ENCODE assay signal across 1 fruit fly cellular context in genomic region chr3L:3319992-3320732, dm6.
TF ChIP-seq lines count a peak whose summit lies in the region.

No protein-coding gene starts in this region.

TF ChIP-seq in whole organism, embryonic, 481 proteins besides CTCF, POLR2A, EP300 and RAD21 (continued from another document and continues in another):
- TF ChIP-seq CG13287 (GFP tag; IDR thresholded peaks at IDR 0.05; lab: Robert Waterston, UW; ENCODE audit: partially characterized antibody) = no peak
- TF ChIP-seq dysf (GFP tag; IDR thresholded peaks at IDR 0.05; lab: Robert Waterston, UW) = peak; percentile 48; the same call in 2 of the 3 replicates
- TF ChIP-seq fd64A (GFP tag; optimal IDR thresholded peaks at IDR 0.05; lab: Kevin White, UChicago) = no peak
- TF ChIP-seq CG6272 (GFP tag; IDR thresholded peaks at IDR 0.05; lab: Robert Waterston, UW) = no peak
- TF ChIP-seq B-H1 (GFP tag; IDR thresholded peaks at IDR 0.05; lab: Robert Waterston, UW) = no peak
- TF ChIP-seq Deaf1 (tag; optimal IDR thresholded peaks at IDR 0.05; lab: Kevin White, UChicago) = no peak
- no peak for TF ChIP-seq Ravus (GFP tag; IDR thresholded peaks at IDR 0.05; lab: Robert Waterston, UW)
- peak; percentile 39 for TF ChIP-seq ind (GFP tag; optimal IDR thresholded peaks at IDR 0.05; lab: Kevin White, UChicago)
- TF ChIP-seq cas (GFP tag; IDR thresholded peaks at IDR 0.05; lab: Robert Waterston, UW) = no peak
- no peak for TF ChIP-seq CG17612 (GFP tag; IDR thresholded peaks at IDR 0.05; lab: Robert Waterston, UW)
- no peak for TF ChIP-seq CG7372 (GFP tag; IDR thresholded peaks at IDR 0.05; lab: Robert Waterston, UW)
- TF ChIP-seq CG3281 (GFP tag; optimal IDR thresholded peaks at IDR 0.05; lab: Kevin White, UChicago) = peak; percentile 28
- TF ChIP-seq CG3838 (GFP tag; optimal IDR thresholded peaks at IDR 0.05; lab: Kevin White, UChicago) = no peak
- no peak for TF ChIP-seq CG31388 (GFP tag; optimal IDR thresholded peaks at IDR 0.05; lab: Kevin White, UChicago)
- no peak for TF ChIP-seq eyg (GFP tag; optimal IDR thresholded peaks at IDR 0.05; lab: Kevin White, UChicago)
- TF ChIP-seq CG11398 (GFP tag; optimal IDR thresholded peaks at IDR 0.05; lab: Kevin White, UChicago) = no peak
- no peak for TF ChIP-seq sna (GFP tag; IDR thresholded peaks at IDR 0.05; lab: Robert Waterston, UW; ENCODE audit: partially characterized antibody)
- peak; percentile 43; the same call in 1 of the 2 replicates for TF ChIP-seq Atf6 (GFP tag; IDR thresholded peaks at IDR 0.05; lab: Robert Waterston, UW)
- TF ChIP-seq CG43689 (GFP tag; IDR thresholded peaks at IDR 0.05; lab: Robert Waterston, UW) = no peak
- no peak for TF ChIP-seq ems (GFP tag; optimal IDR thresholded peaks at IDR 0.05; lab: Kevin White, UChicago)
- TF ChIP-seq vfl (GFP tag; optimal IDR thresholded peaks at IDR 0.05; lab: Kevin White, UChicago) = no peak
- no peak for TF ChIP-seq prd (optimal IDR thresholded peaks at IDR 0.05; lab: Kevin White, UChicago)
- TF ChIP-seq prd (GFP tag; IDR thresholded peaks at IDR 0.05; lab: Robert Waterston, UW) = peak; percentile 34; the same call in 1 of the 3 replicates
- TF ChIP-seq Dfd (GFP tag; optimal IDR thresholded peaks at IDR 0.05; lab: Kevin White, UChicago) = no peak
- TF ChIP-seq CG4820 (GFP tag; optimal IDR thresholded peaks at IDR 0.05; lab: Kevin White, UChicago) = peak; percentile 2
- TF ChIP-seq NC2α (GFP tag; optimal IDR thresholded peaks at IDR 0.05; lab: Kevin White, UChicago) = no peak
- no peak for TF ChIP-seq Spps (tag; optimal IDR thresholded peaks at IDR 0.05; lab: Kevin White, UChicago)
- TF ChIP-seq lmd (GFP tag; IDR thresholded peaks at IDR 0.05; lab: Robert Waterston, UW) = peak; percentile 19; the same call in 1 of the 2 replicates
- peak; percentile 52 for TF ChIP-seq CG15269 (tag; optimal IDR thresholded peaks at IDR 0.05; lab: Kevin White, UChicago)
- no peak for TF ChIP-seq CG2129 (GFP tag; IDR thresholded peaks at IDR 0.05; lab: Robert Waterston, UW; ENCODE audit: partially characterized antibody)
- TF ChIP-seq CG14667 (GFP tag; IDR thresholded peaks at IDR 0.05; lab: Robert Waterston, UW) = no peak
- TF ChIP-seq CG14965 (GFP tag; optimal IDR thresholded peaks at IDR 0.05; lab: Kevin White, UChicago; ENCODE audit: borderline replicate concordance) = no peak
- no peak for TF ChIP-seq CG12391 (tag; optimal IDR thresholded peaks at IDR 0.05; lab: Kevin White, UChicago)
- TF ChIP-seq CG7556 (GFP tag; optimal IDR thresholded peaks at IDR 0.05; lab: Kevin White, UChicago) = no peak
- TF ChIP-seq CG8388 (GFP tag; optimal IDR thresholded peaks at IDR 0.05; lab: Kevin White, UChicago) = peak; percentile 69
- TF ChIP-seq ttk (GFP tag; IDR thresholded peaks at IDR 0.05; lab: Robert Waterston, UW) = no peak
- TF ChIP-seq CG13123 (GFP tag; optimal IDR thresholded peaks at IDR 0.05; lab: Kevin White, UChicago) = no peak
- peak; percentile 76 for TF ChIP-seq Med (GFP tag; lab: Kevin White, UChicago)
- TF ChIP-seq HmgD (GFP tag; optimal IDR thresholded peaks at IDR 0.05; lab: Kevin White, UChicago) = no peak
- TF ChIP-seq CG32532 (GFP tag; IDR thresholded peaks at IDR 0.05; lab: Robert Waterston, UW) = peak; percentile 66
- TF ChIP-seq wor (GFP tag; IDR thresholded peaks at IDR 0.05; lab: Robert Waterston, UW) = no peak
- no peak for TF ChIP-seq pita (GFP tag; optimal IDR thresholded peaks at IDR 0.05; lab: Kevin White, UChicago)
- TF ChIP-seq Usf (GFP tag; optimal IDR thresholded peaks at IDR 0.05; lab: Kevin White, UChicago) = no peak
- no peak for TF ChIP-seq HmgZ (tag; optimal IDR thresholded peaks at IDR 0.05; lab: Kevin White, UChicago)
- TF ChIP-seq stc (GFP tag; IDR thresholded peaks at IDR 0.05; lab: Robert Waterston, UW) = peak; percentile 13; the same call in 1 of the 2 replicates
- peak; percentile 12; the same call in 1 of the 2 replicates for TF ChIP-seq MBD-R2 (GFP tag; IDR thresholded peaks at IDR 0.05; lab: Robert Waterston, UW)
- TF ChIP-seq mirr (GFP tag; optimal IDR thresholded peaks at IDR 0.05; lab: Kevin White, UChicago) = no peak
- TF ChIP-seq CG13296 (GFP tag; optimal IDR thresholded peaks at IDR 0.05; lab: Kevin White, UChicago) = peak; percentile 51
- no peak for TF ChIP-seq inv (GFP tag; IDR thresholded peaks at IDR 0.05; lab: Robert Waterston, UW; ENCODE audit: partially characterized antibody)
- no peak for TF ChIP-seq Mrtf (GFP tag; IDR thresholded peaks at IDR 0.05; lab: Robert Waterston, UW)
- no peak for TF ChIP-seq CG12155 (GFP tag; optimal IDR thresholded peaks at IDR 0.05; lab: Kevin White, UChicago)
- no peak for TF ChIP-seq CG14050 (GFP tag; IDR thresholded peaks at IDR 0.05; lab: Robert Waterston, UW)
- TF ChIP-seq ken (GFP tag; IDR thresholded peaks at IDR 0.05; lab: Robert Waterston, UW) = no peak
- peak; percentile 10 for TF ChIP-seq az2 (GFP tag; optimal IDR thresholded peaks at IDR 0.05; lab: Kevin White, UChicago)
- no peak for TF ChIP-seq zen (tag; optimal IDR thresholded peaks at IDR 0.05; lab: Kevin White, UChicago)
- TF ChIP-seq seq (GFP tag; IDR thresholded peaks at IDR 0.05; lab: Robert Waterston, UW) = no peak
- no peak for TF ChIP-seq CG17361 (GFP tag; IDR thresholded peaks at IDR 0.05; lab: Robert Waterston, UW)
- TF ChIP-seq CG32767 (GFP tag; IDR thresholded peaks at IDR 0.05; lab: Robert Waterston, UW) = no peak
- no peak for TF ChIP-seq Dbx (GFP tag; IDR thresholded peaks at IDR 0.05; lab: Robert Waterston, UW)
- no peak for TF ChIP-seq Dek (tag; optimal IDR thresholded peaks at IDR 0.05; lab: Kevin White, UChicago)
- peak; percentile 3 for TF ChIP-seq NfI (GFP tag; optimal IDR thresholded peaks at IDR 0.05; lab: Kevin White, UChicago)
- no peak for TF ChIP-seq CG9215 (GFP tag; IDR thresholded peaks at IDR 0.05; lab: Robert Waterston, UW)
- peak; percentile 42 for TF ChIP-seq CG12071 (GFP tag; optimal IDR thresholded peaks at IDR 0.05; lab: Kevin White, UChicago)
- no peak for TF ChIP-seq CG10147 (GFP tag; optimal IDR thresholded peaks at IDR 0.05; lab: Kevin White, UChicago)
- no peak for TF ChIP-seq Scr (GFP tag; IDR thresholded peaks at IDR 0.05; lab: Robert Waterston, UW; ENCODE audit: partially characterized antibody)
- no peak for TF ChIP-seq da (GFP tag; optimal IDR thresholded peaks at IDR 0.05; lab: Kevin White, UChicago)
- no peak for TF ChIP-seq CG12659 (GFP tag; optimal IDR thresholded peaks at IDR 0.05; lab: Kevin White, UChicago)
- TF ChIP-seq NC2β (GFP tag; optimal IDR thresholded peaks at IDR 0.05; lab: Kevin White, UChicago) = no peak
- TF ChIP-seq Hr3 (GFP tag; optimal IDR thresholded peaks at IDR 0.05; lab: Kevin White, UChicago) = no peak
- TF ChIP-seq Chrac-16 (GFP tag; optimal IDR thresholded peaks at IDR 0.05; lab: Kevin White, UChicago) = no peak
- peak; percentile 15; the same call in 1 of the 2 replicates for TF ChIP-seq onecut (GFP tag; IDR thresholded peaks at IDR 0.05; lab: Robert Waterston, UW)
- peak; percentile 36 for TF ChIP-seq CG2678 (tag; optimal IDR thresholded peaks at IDR 0.05; lab: Kevin White, UChicago)
- no peak for TF ChIP-seq cato (GFP tag; optimal IDR thresholded peaks at IDR 0.05; lab: Kevin White, UChicago; ENCODE audit: borderline replicate concordance)
- TF ChIP-seq CG11456 (GFP tag; IDR thresholded peaks at IDR 0.05; lab: Robert Waterston, UW) = no peak; the same call in 2 of the 3 replicates
- no peak for TF ChIP-seq CG9609 (GFP tag; optimal IDR thresholded peaks at IDR 0.05; lab: Kevin White, UChicago)
- no peak for TF ChIP-seq CG18011 (GFP tag; optimal IDR thresholded peaks at IDR 0.05; lab: Kevin White, UChicago)
- no peak for TF ChIP-seq cg (GFP tag; optimal IDR thresholded peaks at IDR 0.05; lab: Kevin White, UChicago)
- no peak for TF ChIP-seq CG18619 (GFP tag; optimal IDR thresholded peaks at IDR 0.05; lab: Kevin White, UChicago)
- TF ChIP-seq Eip74EF (GFP tag; optimal IDR thresholded peaks at IDR 0.05; lab: Kevin White, UChicago) = peak in 1 of 2 experiments; percentile 58
- TF ChIP-seq CG12744 (GFP tag; optimal IDR thresholded peaks at IDR 0.05; lab: Kevin White, UChicago) = no peak
- no peak for TF ChIP-seq CG1603 (tag; optimal IDR thresholded peaks at IDR 0.05; lab: Kevin White, UChicago)
- no peak for TF ChIP-seq hb (GFP tag; IDR thresholded peaks at IDR 0.05; lab: Robert Waterston, UW; ENCODE audit: partially characterized antibody)
- TF ChIP-seq zf30C (GFP tag; optimal IDR thresholded peaks at IDR 0.05; lab: Kevin White, UChicago) = no peak
- no peak for TF ChIP-seq H15 (GFP tag; IDR thresholded peaks at IDR 0.05; lab: Robert Waterston, UW)
- no peak for TF ChIP-seq phol (tag; optimal IDR thresholded peaks at IDR 0.05; lab: Kevin White, UChicago)
- no peak for TF ChIP-seq Dref (GFP tag; IDR thresholded peaks at IDR 0.05; lab: Robert Waterston, UW)
- TF ChIP-seq CG1792 (GFP tag; optimal IDR thresholded peaks at IDR 0.05; lab: Kevin White, UChicago) = no peak
- TF ChIP-seq CG17186 (GFP tag; optimal IDR thresholded peaks at IDR 0.05; lab: Kevin White, UChicago) = no peak
- no peak for TF ChIP-seq CG13894 (tag; optimal IDR thresholded peaks at IDR 0.05; lab: Kevin White, UChicago)
- no peak for TF ChIP-seq abd-A (tag; optimal IDR thresholded peaks at IDR 0.05; lab: Kevin White, UChicago)
- no peak for TF ChIP-seq YL-1 (GFP tag; optimal IDR thresholded peaks at IDR 0.05; lab: Kevin White, UChicago)
- TF ChIP-seq corto (GFP tag; optimal IDR thresholded peaks at IDR 0.05; lab: Kevin White, UChicago) = no peak
- TF ChIP-seq aop (GFP tag; IDR thresholded peaks at IDR 0.05; lab: Robert Waterston, UW) = no peak
- no peak for TF ChIP-seq ranshi (GFP tag; IDR thresholded peaks at IDR 0.05; lab: Robert Waterston, UW)
- no peak for TF ChIP-seq CG34224 (GFP tag; IDR thresholded peaks at IDR 0.05; lab: Robert Waterston, UW; ENCODE audit: partially characterized antibody)
- no peak for TF ChIP-seq bbx (GFP tag; IDR thresholded peaks at IDR 0.05; lab: Robert Waterston, UW; ENCODE audit: partially characterized antibody)
- no peak for TF ChIP-seq CG17802 (tag; optimal IDR thresholded peaks at IDR 0.05; lab: Kevin White, UChicago)
- no peak for TF ChIP-seq CG15011 (GFP tag; optimal IDR thresholded peaks at IDR 0.05; lab: Kevin White, UChicago)
- no peak for TF ChIP-seq nau (GFP tag; optimal IDR thresholded peaks at IDR 0.05; lab: Kevin White, UChicago)
- TF ChIP-seq dmrt99B (tag; optimal IDR thresholded peaks at IDR 0.05; lab: Kevin White, UChicago) = no peak
- no peak for TF ChIP-seq gsb (GFP tag; IDR thresholded peaks at IDR 0.05; lab: Robert Waterston, UW)
- TF ChIP-seq pan (optimal IDR thresholded peaks at IDR 0.05; lab: Kevin White, UChicago) = no peak
- peak in 1 of 2 experiments; percentile 47 for TF ChIP-seq pan (GFP tag; optimal IDR thresholded peaks at IDR 0.05 in 1 of 2, IDR thresholded peaks at IDR 0.05 in 1 of 2)
- no peak for TF ChIP-seq CG10321 (GFP tag; IDR thresholded peaks at IDR 0.05; lab: Robert Waterston, UW)
- no peak for TF ChIP-seq CG9876 (GFP tag; optimal IDR thresholded peaks at IDR 0.05; lab: Kevin White, UChicago)
- TF ChIP-seq ATbp (GFP tag; optimal IDR thresholded peaks at IDR 0.05; lab: Kevin White, UChicago) = no peak
- TF ChIP-seq E2f2 (GFP tag; IDR thresholded peaks at IDR 0.05; lab: Robert Waterston, UW) = peak; percentile 7; the same call in 1 of the 2 replicates
- peak; percentile 56 for TF ChIP-seq CG2120 (GFP tag; optimal IDR thresholded peaks at IDR 0.05; lab: Kevin White, UChicago)
- TF ChIP-seq Nf-YB (GFP tag; optimal IDR thresholded peaks at IDR 0.05; lab: Kevin White, UChicago) = no peak
- TF ChIP-seq CG12942 (GFP tag; optimal IDR thresholded peaks at IDR 0.05; lab: Kevin White, UChicago) = no peak
- no peak for TF ChIP-seq CG34422 (GFP tag; IDR thresholded peaks at IDR 0.05; lab: Robert Waterston, UW)
- no peak for TF ChIP-seq pros (GFP tag; optimal IDR thresholded peaks at IDR 0.05; lab: Kevin White, UChicago)
- TF ChIP-seq CG11504 (tag; optimal IDR thresholded peaks at IDR 0.05; lab: Kevin White, UChicago) = no peak
- no peak for TF ChIP-seq MESR4 (GFP tag; optimal IDR thresholded peaks at IDR 0.05; lab: Kevin White, UChicago)
- no peak for TF ChIP-seq schlank (tag; optimal IDR thresholded peaks at IDR 0.05; lab: Kevin White, UChicago)
- TF ChIP-seq danr (GFP tag; IDR thresholded peaks at IDR 0.05; lab: Robert Waterston, UW) = no peak
- TF ChIP-seq sug (tag; optimal IDR thresholded peaks at IDR 0.05; lab: Kevin White, UChicago) = peak; percentile 55
- TF ChIP-seq vnd (GFP tag; IDR thresholded peaks at IDR 0.05; lab: Robert Waterston, UW; ENCODE audit: partially characterized antibody) = no peak
- TF ChIP-seq CG10565 (GFP tag; optimal IDR thresholded peaks at IDR 0.05; lab: Kevin White, UChicago) = no peak
- TF ChIP-seq CG12299 (tag; optimal IDR thresholded peaks at IDR 0.05; lab: Kevin White, UChicago) = no peak
- no peak for TF ChIP-seq zfh1 (GFP tag; IDR thresholded peaks at IDR 0.05; lab: Robert Waterston, UW)
- TF ChIP-seq HLH54F (GFP tag; optimal IDR thresholded peaks at IDR 0.05; lab: Kevin White, UChicago) = peak; percentile 38
- TF ChIP-seq Hmx (GFP tag; optimal IDR thresholded peaks at IDR 0.05; lab: Kevin White, UChicago) = no peak
- TF ChIP-seq E2f1 (GFP tag; IDR thresholded peaks at IDR 0.05; lab: Robert Waterston, UW) = no peak
- TF ChIP-seq CG17912 (GFP tag; optimal IDR thresholded peaks at IDR 0.05; lab: Kevin White, UChicago) = no peak
- no peak for TF ChIP-seq NK7.1 (GFP tag; optimal IDR thresholded peaks at IDR 0.05; lab: Kevin White, UChicago)
- TF ChIP-seq org-1 (GFP tag; optimal IDR thresholded peaks at IDR 0.05; lab: Kevin White, UChicago) = peak; percentile 31
- TF ChIP-seq Gsc (GFP tag; IDR thresholded peaks at IDR 0.05; lab: Robert Waterston, UW) = no peak
- TF ChIP-seq CG9437 (GFP tag; optimal IDR thresholded peaks at IDR 0.05; lab: Kevin White, UChicago) = no peak
- no peak for TF ChIP-seq CG5180 (GFP tag; optimal IDR thresholded peaks at IDR 0.05; lab: Kevin White, UChicago)
- no peak for TF ChIP-seq CG7271 (tag; optimal IDR thresholded peaks at IDR 0.05; lab: Kevin White, UChicago)
- no peak for TF ChIP-seq pzg (GFP tag; optimal IDR thresholded peaks at IDR 0.05; lab: Kevin White, UChicago)
- TF ChIP-seq Rfx (GFP tag; IDR thresholded peaks at IDR 0.05; lab: Robert Waterston, UW) = peak; percentile 77
- TF ChIP-seq Lpt (GFP tag; optimal IDR thresholded peaks at IDR 0.05; lab: Kevin White, UChicago) = no peak
- TF ChIP-seq dimm (GFP tag; IDR thresholded peaks at IDR 0.05; lab: Robert Waterston, UW) = no peak
- no peak for TF ChIP-seq tup (GFP tag; optimal IDR thresholded peaks at IDR 0.05; lab: Kevin White, UChicago)
- no peak for TF ChIP-seq CG2199 (GFP tag; IDR thresholded peaks at IDR 0.05; lab: Robert Waterston, UW)
- TF ChIP-seq dmrt11E (tag; optimal IDR thresholded peaks at IDR 0.05; lab: Kevin White, UChicago) = no peak
